Fruit fly (Drosophila melanogaster) whole organism, wandering third instar larva: ENCODE data around the gene CG10165.

Experiments
- CG32264 ChIP-seq: fragments of 200-800 bp; sonication (Bioruptor generic); optimal IDR thresholded peaks from 2 replicates; lab custom pipeline; 2016; ENCODE audit warnings: missing biosample characterization, missing genetic modification characterization
- GATAd ChIP-seq: sonication (Bioruptor generic); optimal IDR thresholded peaks from 2 replicates; lab custom pipeline; 2016; ENCODE audit warnings: missing biosample characterization, missing genetic modification characterization
- Hr78 ChIP-seq: fragments of >200 bp; optimal IDR thresholded peaks from 2 replicates; lab custom pipeline; 2017; ENCODE audit warnings: missing biosample characterization, missing genetic modification characterization
- Mio ChIP-seq: sonication (Bioruptor generic); optimal IDR thresholded peaks from 2 replicates; lab custom pipeline; 2016; ENCODE audit warnings: missing biosample characterization, missing genetic modification characterization
- Myc ChIP-seq: fragments of >200 bp; optimal IDR thresholded peaks from 2 replicates; lab custom pipeline; 2017
- OdsH ChIP-seq: fragments of 200-800 bp; sonication (Bioruptor generic); optimal IDR thresholded peaks from 2 replicates; lab custom pipeline; 2016; ENCODE audit warnings: missing biosample characterization, mild to moderate bottlenecking, missing genetic modification characterization
- Vsx2 ChIP-seq: fragments of 200-300, 225-300 bp; sonication (Bioruptor generic); optimal IDR thresholded peaks from 2 replicates; lab custom pipeline; 2018; ENCODE audit warnings: missing biosample characterization, missing genetic modification characterization; ENCODE audit not compliant: partially characterized antibody
- brk ChIP-seq: fragments of 200-800 bp; sonication (Bioruptor generic); optimal IDR thresholded peaks from 2 replicates; lab custom pipeline; 2016; ENCODE audit warnings: missing biosample characterization, mild to moderate bottlenecking, missing genetic modification characterization
- h ChIP-seq: fragments of 200-800 bp; sonication (Bioruptor generic); optimal IDR thresholded peaks from 3 replicates; lab custom pipeline; 2016; ENCODE audit warnings: missing biosample characterization, mild to moderate bottlenecking, missing genetic modification characterization
- jim ChIP-seq: fragments of 175-275, 200-325 bp; sonication (Bioruptor generic); optimal IDR thresholded peaks from 2 replicates; lab custom pipeline; 2016; ENCODE audit warnings: missing biosample characterization, mild to moderate bottlenecking, missing genetic modification characterization
- psq ChIP-seq: fragments of 200-800 bp; sonication (Bioruptor generic); optimal IDR thresholded peaks from 3 replicates; lab custom pipeline; 2017; ENCODE audit warnings: missing biosample characterization, mild to moderate bottlenecking, missing genetic modification characterization, moderate library complexity
- rgr ChIP-seq: fragments of 200-800 bp; sonication (Bioruptor generic); optimal IDR thresholded peaks from 3 replicates; lab custom pipeline; 2016; ENCODE audit warnings: missing biosample characterization, mild to moderate bottlenecking, missing genetic modification characterization
- sv ChIP-seq: fragments of 200-800 bp; sonication (Bioruptor generic); optimal IDR thresholded peaks from 3 replicates; lab custom pipeline; 2016; ENCODE audit warnings: missing biosample characterization, missing genetic modification characterization
- usp ChIP-seq: fragments of >200 bp; optimal IDR thresholded peaks from 2 replicates; lab custom pipeline; 2017; ENCODE audit warnings: missing biosample characterization, missing genetic modification characterization

- peak; percentile 94 for TF ChIP-seq h (GFP tag; lab: Kevin White, UChicago)
- peak; percentile 92 for TF ChIP-seq psq (GFP tag; lab: Kevin White, UChicago)
- TF ChIP-seq Mio (GFP tag; lab: Kevin White, UChicago), result peak; percentile 25
- no peak for TF ChIP-seq Myc (lab: Kevin White, UChicago)
- peak; percentile 94 for TF ChIP-seq OdsH (GFP tag; lab: Kevin White, UChicago)
- peak; percentile 83 for TF ChIP-seq CG32264
- TF ChIP-seq Hr78 (GFP tag; lab: Kevin White, UChicago), result no peak
- peak; percentile 91 for TF ChIP-seq rgr (GFP tag; lab: Kevin White, UChicago)
- no peak for TF ChIP-seq usp
- TF ChIP-seq jim, result peak; percentile 96
- no peak for TF ChIP-seq GATAd (GFP tag; lab: Kevin White, UChicago)
- peak; percentile 83 for TF ChIP-seq sv
- TF ChIP-seq brk (GFP tag; lab: Kevin White, UChicago), result peak; percentile 68
- peak; percentile 4 for TF ChIP-seq Vsx2 (GFP tag; lab: Kevin White, UChicago)
Observed at dm6 chr2L:19572496-19573317, 42.6 kb upstream of the CG10165 start.
